Worm (Caenorhabditis elegans): ENCODE data around the gene lgc-29.

- TF ChIP-seq elt-3 (tag; optimal IDR thresholded peaks at IDR 0.05) (no peak), nhr-23 (tag; optimal IDR thresholded peaks at IDR 0.05) (no peak)
Observed at ce11 chrV:4186453-4187143, 47.8 kb downstream of the lgc-29 start.
